Fruit fly (Drosophila melanogaster) whole organism, embryonic: ENCODE measurements around the gene cno.

Source experiments
- Adf1 ChIP-seq: fragments of 200-800 bp; sonication (Bioruptor generic); IDR thresholded peaks from 2 replicates; pipeline ENCODE4 v1.3.6; 2022; ENCODE audit warnings: missing biosample characterization, missing genetic modification characterization
- Awh ChIP-seq: fragments of 200-800 bp; sonication (Bioruptor generic); IDR thresholded peaks from 2 replicates; pipeline ENCODE4, ENCODE4 v1.3.6; 2022; ENCODE audit warnings: missing biosample characterization, missing genetic modification characterization
- CG18476 ChIP-seq: fragments of 200-800 bp; sonication (Bioruptor generic); optimal IDR thresholded peaks from 2 replicates; lab custom pipeline; 2016; ENCODE audit warnings: missing biosample characterization, mild to moderate bottlenecking, missing genetic modification characterization
- CG31365 ChIP-seq: fragments of 200-800 bp; sonication (Bioruptor generic); optimal IDR thresholded peaks from 2 replicates; lab custom pipeline; 2018; ENCODE audit warnings: missing biosample characterization, mild to moderate bottlenecking, missing genetic modification characterization
- CG3163 ChIP-seq: fragments of 200-800 bp; sonication (Bioruptor generic); optimal IDR thresholded peaks from 3 replicates; lab custom pipeline; 2016; ENCODE audit warnings: missing biosample characterization, missing genetic modification characterization
- CG33213 ChIP-seq: fragments of 200-800 bp; sonication (Bioruptor generic); optimal IDR thresholded peaks from 3 replicates; lab custom pipeline; 2016; ENCODE audit warnings: missing biosample characterization, missing genetic modification characterization
- CG4360 ChIP-seq: fragments of 200-800 bp; sonication (Bioruptor generic); IDR thresholded peaks from 2 replicates; pipeline ENCODE4 v1.3.6; 2022; ENCODE audit warnings: missing biosample characterization, missing genetic modification characterization
- CG6813 ChIP-seq: fragments of 200-800 bp; sonication (Bioruptor generic); optimal IDR thresholded peaks from 2 replicates; lab custom pipeline; 2017; ENCODE audit warnings: missing biosample characterization, missing genetic modification characterization, mild to moderate bottlenecking, moderate library complexity, missing genetic modification reagents
- CG8765 ChIP-seq: fragments of 200-800 bp; sonication (Bioruptor generic); IDR thresholded peaks from 2 replicates; pipeline ENCODE4 v1.3.6; 2022; ENCODE audit warnings: missing biosample characterization, missing genetic modification characterization
- Chrac-16 ChIP-seq: fragments of 200-800 bp; sonication (Bioruptor generic); optimal IDR thresholded peaks from 3 replicates; lab custom pipeline; 2016; ENCODE audit warnings: missing biosample characterization, missing genetic modification characterization
- D19A ChIP-seq: fragments of 200-800 bp; optimal IDR thresholded peaks from 3 replicates; lab custom pipeline; 2019; ENCODE audit warnings: missing biosample characterization, mild to moderate bottlenecking, missing genetic modification characterization, moderate library complexity
- Dip2 ChIP-seq: fragments of 200-800 bp; sonication (Bioruptor generic); IDR thresholded peaks from 2 replicates; pipeline ENCODE4 v1.3.6; 2022; ENCODE audit warnings: missing biosample characterization, missing genetic modification characterization
- Drgx ChIP-seq: fragments of 200-800 bp; sonication (Bioruptor generic); IDR thresholded peaks from 2 replicates; pipeline ENCODE4 v1.3.6; 2022; ENCODE audit warnings: missing biosample characterization, missing genetic modification characterization
- E2f2 ChIP-seq: fragments of 200-800 bp; sonication (Bioruptor generic); IDR thresholded peaks from 2 replicates; pipeline ENCODE4 v1.3.6; 2022; ENCODE audit warnings: missing biosample characterization, missing genetic modification characterization
- H2.0 ChIP-seq: fragments of 200-800 bp; sonication (Bioruptor generic); IDR thresholded peaks from 2 replicates; pipeline ENCODE4 v1.3.6; 2022; ENCODE audit warnings: missing biosample characterization, missing genetic modification characterization
- HLH3B ChIP-seq: fragments of 200-800 bp; sonication (Bioruptor generic); IDR thresholded peaks from 2 replicates; pipeline ENCODE4 v1.3.6; 2022; ENCODE audit warnings: missing biosample characterization, missing genetic modification characterization
- HmgD ChIP-seq: fragments of 200-800 bp; sonication (Bioruptor generic); optimal IDR thresholded peaks from 3 replicates; lab custom pipeline; 2016; ENCODE audit warnings: missing biosample characterization, missing genetic modification characterization
- Kr ChIP-seq: fragments of 200-800 bp; sonication (Bioruptor generic); optimal IDR thresholded peaks from 2 replicates; lab custom pipeline; 2017; ENCODE audit warnings: missing biosample characterization, mild to moderate bottlenecking, missing genetic modification characterization
- Meics ChIP-seq: fragments of 200-800 bp; sonication (Bioruptor generic); optimal IDR thresholded peaks from 2 replicates; lab custom pipeline; 2017; ENCODE audit warnings: missing biosample characterization, mild to moderate bottlenecking, missing genetic modification characterization
- Nf-YB ChIP-seq: fragments of 200-800 bp; sonication (Bioruptor generic); optimal IDR thresholded peaks from 3 replicates; lab custom pipeline; 2019; ENCODE audit warnings: missing biosample characterization, mild to moderate bottlenecking, missing genetic modification characterization, moderate library complexity
- NfI ChIP-seq: fragments of 200-800 bp; sonication (Bioruptor generic); optimal IDR thresholded peaks from 3 replicates; lab custom pipeline; 2018; ENCODE audit warnings: missing biosample characterization, mild to moderate bottlenecking, missing genetic modification characterization, moderate library complexity
- Ravus ChIP-seq: fragments of 200-800 bp; sonication (Bioruptor generic); IDR thresholded peaks from 2 replicates; pipeline ENCODE4 v1.3.6; 2022; ENCODE audit warnings: missing biosample characterization, missing genetic modification characterization
- Sry-β ChIP-seq: fragments of 200-800 bp; sonication (Bioruptor generic); optimal IDR thresholded peaks from 2 replicates; lab custom pipeline; 2018; ENCODE audit warnings: missing biosample characterization, mild to moderate bottlenecking, missing genetic modification characterization, moderate library complexity
- TFAM ChIP-seq: fragments of 200-800 bp; sonication (Bioruptor generic); optimal IDR thresholded peaks from 2 replicates; lab custom pipeline; 2017; ENCODE audit warnings: missing biosample characterization, missing genetic modification characterization, inconsistent platforms
- Taf1 ChIP-seq: fragments of 200-800 bp; sonication (Bioruptor generic); IDR thresholded peaks from 2 replicates; pipeline ENCODE4 v1.3.6; 2022; ENCODE audit warnings: missing biosample characterization, missing genetic modification characterization
- Tbp ChIP-seq: fragments of >200 bp; optimal IDR thresholded peaks from 2 replicates; lab custom pipeline; 2018; ENCODE audit warnings: missing biosample characterization, missing genetic modification characterization
- ac ChIP-seq: fragments of 200-800 bp; sonication (Bioruptor generic); optimal IDR thresholded peaks from 3 replicates; lab custom pipeline; 2017; ENCODE audit warnings: missing biosample characterization, mild to moderate bottlenecking, missing genetic modification characterization
- ash1 ChIP-seq: fragments of 200-800 bp; sonication (Bioruptor generic); optimal IDR thresholded peaks from 2 replicates; lab custom pipeline; 2018; ENCODE audit warnings: missing biosample characterization, mild to moderate bottlenecking, missing genetic modification characterization
- ato ChIP-seq: fragments of 200-800 bp; sonication (Bioruptor generic); IDR thresholded peaks from 2 replicates; pipeline ENCODE4 v1.3.6; 2022; ENCODE audit warnings: missing biosample characterization, missing genetic modification characterization; ENCODE audit not compliant: partially characterized antibody
- cg ChIP-seq: fragments of 200-800 bp; sonication (Bioruptor generic); optimal IDR thresholded peaks from 3 replicates; lab custom pipeline; 2019; ENCODE audit warnings: missing biosample characterization, mild to moderate bottlenecking, missing genetic modification characterization, moderate library complexity
- chinmo ChIP-seq: fragments of 200-800 bp; sonication (Bioruptor generic); IDR thresholded peaks from 4 replicates; pipeline ENCODE4 v1.3.6; 2022; ENCODE audit warnings: missing biosample characterization, missing genetic modification characterization; ENCODE audit not compliant: partially characterized antibody
- chm ChIP-seq: fragments of 200-800 bp; sonication (Bioruptor generic); IDR thresholded peaks from 2 replicates; pipeline ENCODE4 v1.3.6; 2022; ENCODE audit warnings: missing biosample characterization, missing genetic modification characterization
- croc ChIP-seq: fragments of 200-800 bp; sonication (Bioruptor generic); conservative IDR thresholded peaks from 3 replicates; pipeline ENCODE4 v1.3.6; 2022; ENCODE audit warnings: missing biosample characterization, missing genetic modification characterization
- crp ChIP-seq, 2 experiments: fragments of 200-800 bp; sonication (Bioruptor generic); optimal IDR thresholded peaks; 2 replicates in 1 of 2; 3 replicates in 1 of 2; lab custom pipeline; 2017; ENCODE audit warnings: missing biosample characterization in 2 of 2, missing genetic modification characterization in 2 of 2, mild to moderate bottlenecking in 1 of 2, moderate library complexity in 1 of 2
- cwo ChIP-seq: fragments of 200-800 bp; sonication (Bioruptor generic); optimal IDR thresholded peaks from 3 replicates; lab custom pipeline; 2017; ENCODE audit warnings: missing biosample characterization, missing genetic modification characterization, mild to moderate bottlenecking, moderate library complexity, missing genetic modification reagents
- ewg ChIP-seq: fragments of 200-800 bp; sonication (Bioruptor generic); optimal IDR thresholded peaks from 3 replicates; lab custom pipeline; 2017; ENCODE audit warnings: mild to moderate bottlenecking, missing biosample characterization, missing genetic modification reagents, missing genetic modification characterization
- fru ChIP-seq: fragments of >200 bp; optimal IDR thresholded peaks from 2 replicates; lab custom pipeline; 2017
- insv ChIP-seq, 2 experiments: fragments of 200-800 bp; sonication (Bioruptor generic); optimal IDR thresholded peaks; 3 replicates each; lab custom pipeline; 2016 to 2018; ENCODE audit warnings: missing biosample characterization in 2 of 2, missing genetic modification characterization in 2 of 2
- lola ChIP-seq, 3 experiments: fragments of >200 bp in 2 of 3; fragments of 200-800 bp in 1 of 3; sonication (Bioruptor generic) in 1 of 3; optimal IDR thresholded peaks; 2 replicates each; lab custom pipeline; 2017 to 2019; ENCODE audit warnings: missing biosample characterization in 3 of 3, missing genetic modification characterization in 3 of 3, mild to moderate bottlenecking in 1 of 3, moderate library complexity in 1 of 3
- nerfin-1 ChIP-seq: fragments of 200-800 bp; sonication (Bioruptor generic); optimal IDR thresholded peaks from 3 replicates; lab custom pipeline; 2019; ENCODE audit warnings: missing biosample characterization, mild to moderate bottlenecking, missing genetic modification characterization, moderate library complexity
- onecut ChIP-seq: fragments of 200-800 bp; sonication (Bioruptor generic); IDR thresholded peaks from 2 replicates; pipeline ENCODE4 v1.3.6; 2022; ENCODE audit warnings: missing biosample characterization, missing genetic modification characterization
- pfk ChIP-seq: fragments of 200-800 bp; sonication (Bioruptor generic); optimal IDR thresholded peaks from 2 replicates; lab custom pipeline; 2018; ENCODE audit warnings: missing biosample characterization, mild to moderate bottlenecking, missing genetic modification characterization, moderate library complexity
- pzg ChIP-seq: fragments of 200-800 bp; sonication (Bioruptor generic); optimal IDR thresholded peaks from 3 replicates; lab custom pipeline; 2018; ENCODE audit warnings: missing biosample characterization, mild to moderate bottlenecking, missing genetic modification characterization, moderate library complexity
- sna ChIP-seq: fragments of 200-800 bp; sonication (Bioruptor generic); IDR thresholded peaks from 2 replicates; pipeline ENCODE4 v1.3.6; 2022; ENCODE audit warnings: missing biosample characterization, missing genetic modification characterization; ENCODE audit not compliant: partially characterized antibody
- unpg ChIP-seq: fragments of 200-800 bp; sonication (Bioruptor generic); optimal IDR thresholded peaks from 3 replicates; lab custom pipeline; 2018; ENCODE audit warnings: missing biosample characterization, mild to moderate bottlenecking, missing genetic modification characterization, moderate library complexity
- usp ChIP-seq: fragments of >200 bp; optimal IDR thresholded peaks from 2 replicates; lab custom pipeline; 2017; ENCODE audit warnings: missing biosample characterization, missing genetic modification characterization
- vfl ChIP-seq: fragments of 200-800 bp; sonication (Bioruptor generic); optimal IDR thresholded peaks from 2 replicates; lab custom pipeline; 2016; ENCODE audit warnings: missing biosample characterization, missing genetic modification characterization
- zen ChIP-seq: fragments of 200-800 bp; sonication (Bioruptor generic); optimal IDR thresholded peaks from 3 replicates; lab custom pipeline; 2018; ENCODE audit warnings: missing biosample characterization, mild to moderate bottlenecking, missing genetic modification characterization, moderate library complexity

The cno gene

DNA sequence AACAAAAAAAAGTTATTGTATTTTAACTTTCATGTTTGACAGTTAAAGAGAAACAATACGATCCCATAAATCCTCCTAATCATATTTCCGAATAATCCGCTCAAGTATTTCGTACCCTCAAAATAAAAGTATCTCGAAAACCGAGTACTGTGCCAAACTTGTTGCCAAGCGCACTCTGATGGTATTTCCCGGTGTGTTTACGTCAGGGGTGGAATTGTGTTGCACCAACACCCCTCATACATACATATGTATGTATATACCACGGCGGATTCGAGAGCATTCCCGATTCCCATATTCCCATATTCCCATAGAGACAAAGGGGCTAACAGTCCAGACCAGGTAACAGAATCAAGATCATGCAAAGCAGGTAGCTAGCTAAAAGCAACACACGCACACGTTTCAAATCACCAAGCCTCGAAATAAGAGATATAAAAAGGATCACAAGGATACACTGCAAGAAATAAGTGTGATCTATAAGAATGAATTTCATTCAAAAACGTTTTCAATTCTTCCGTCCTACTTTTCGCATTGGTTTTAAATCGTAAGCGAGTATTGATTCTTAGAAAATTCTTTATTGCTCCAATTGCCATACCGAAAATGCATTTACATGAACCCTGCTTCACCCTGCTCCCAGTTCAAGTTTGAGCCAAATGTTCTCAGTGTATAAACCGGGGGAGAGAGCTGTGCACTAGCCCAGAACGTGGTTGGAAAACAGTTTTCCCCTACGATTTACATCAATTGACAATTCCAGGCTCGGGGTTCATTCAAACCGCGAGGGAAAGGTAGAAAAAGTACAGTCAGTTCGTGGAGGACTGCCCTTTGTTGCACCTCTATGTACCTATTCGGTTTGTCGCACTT lies 5.1 kb downstream of the cno start (continued):
- TF ChIP-seq zen (peak; percentile 95), chinmo (GFP tag; lab: Robert Waterston, UW) (no peak), Kr (GFP tag; lab: Kevin White, UChicago) (peak; percentile 95), usp (GFP tag; lab: Kevin White, UChicago) (no peak), Ravus (no peak), Dip2 (GFP tag; lab: Robert Waterston, UW) (no peak), fru (no peak), D19A (tag; lab: Kevin White, UChicago) (peak; percentile 85), pfk (GFP tag; lab: Kevin White, UChicago) (no peak), NfI (GFP tag; lab: Kevin White, UChicago) (no peak), CG8765 (GFP tag; lab: Robert Waterston, UW) (peak; percentile 86), sna (GFP tag; lab: Robert Waterston, UW) (no peak), Awh (GFP tag; lab: Robert Waterston, UW) (peak; percentile 45; the same call in 1 of the 2 replicates), insv (GFP tag; optimal IDR thresholded peaks at IDR 0.05; lab: Kevin White, UChicago) (peak in 1 of 2 experiments; percentile 48), nerfin-1 (tag; lab: Kevin White, UChicago) (peak; percentile 96), ewg (GFP tag; lab: Kevin White, UChicago) (peak; percentile 47), HmgD (peak; percentile 14), ash1 (GFP tag; lab: Kevin White, UChicago) (no peak), ato (no peak), Chrac-16 (GFP tag; lab: Kevin White, UChicago) (peak; percentile 84), Taf1 (GFP tag; lab: Robert Waterston, UW) (no peak), CG6813 (GFP tag; lab: Kevin White, UChicago) (peak; percentile 82), CG31365 (tag; lab: Kevin White, UChicago) (no peak), CG3163 (peak; percentile 56), CG4360 (GFP tag; lab: Robert Waterston, UW) (no peak), chm (GFP tag; lab: Robert Waterston, UW) (peak; percentile 60; the same call in 1 of the 2 replicates), cg (GFP tag; lab: Kevin White, UChicago) (peak; percentile 32), TFAM (GFP tag; lab: Kevin White, UChicago) (peak; percentile 62), lola (GFP tag; optimal IDR thresholded peaks at IDR 0.05; lab: Kevin White, UChicago) (peak in 1 of 3 experiments; percentile 96), Nf-YB (GFP tag; lab: Kevin White, UChicago) (peak; percentile 63), H2.0 (GFP tag; lab: Robert Waterston, UW) (peak; percentile 37; the same call in 1 of the 2 replicates), E2f2 (GFP tag; lab: Robert Waterston, UW) (peak; percentile 15; the same call in 1 of the 2 replicates), croc (peak; percentile 71), vfl (GFP tag; lab: Kevin White, UChicago) (peak; percentile 82), cwo (GFP tag; lab: Kevin White, UChicago) (no peak), pzg (no peak), Sry-β (GFP tag; lab: Kevin White, UChicago) (peak; percentile 19), ac (GFP tag; lab: Kevin White, UChicago) (peak; percentile 93), unpg (GFP tag; lab: Kevin White, UChicago) (peak; percentile 77), crp (GFP tag; optimal IDR thresholded peaks at IDR 0.05; lab: Kevin White, UChicago) (no peak), Tbp (GFP tag; lab: Kevin White, UChicago) (no peak), Meics (GFP tag; lab: Kevin White, UChicago) (peak; percentile 6), CG18476 (peak; percentile 61), Drgx (GFP tag; lab: Robert Waterston, UW) (peak; percentile 38; the same call in 1 of the 2 replicates), Adf1 (GFP tag; lab: Robert Waterston, UW) (no peak), HLH3B (GFP tag; lab: Robert Waterston, UW) (no peak), onecut (GFP tag; lab: Robert Waterston, UW) (peak; percentile 66), CG33213 (GFP tag; lab: Kevin White, UChicago) (peak; percentile 70)
